Worm (Caenorhabditis elegans) whole organism, late embryonic: ENCODE results near the gene F47G3.4.

Source experiments
- ama-1 ChIP-seq: fragments of 150-350 bp; optimal IDR thresholded peaks from 2 replicates; lab custom pipeline; 2014
- ceh-9 ChIP-seq: sonication (generic microtip); optimal IDR thresholded peaks from 2 replicates; lab custom pipeline; 2016; ENCODE audit warnings: mild to moderate bottlenecking, missing genetic modification characterization, inconsistent platforms, missing compliant biosample characterization
- elt-2 ChIP-seq: sonication (generic microtip); optimal IDR thresholded peaks from 2 replicates; lab custom pipeline; 2016; ENCODE audit warnings: missing genetic modification reagents, missing genetic modification characterization, missing compliant biosample characterization
- gmeb-2 ChIP-seq: sonication (generic microtip); optimal IDR thresholded peaks from 2 replicates; lab custom pipeline; 2016; ENCODE audit warnings: missing genetic modification characterization, inconsistent platforms, missing compliant biosample characterization
- hlh-30 ChIP-seq: sonication (generic microtip); optimal IDR thresholded peaks from 2 replicates; lab custom pipeline; 2017; ENCODE audit warnings: antibody characterized with exemption, missing genetic modification characterization, missing compliant biosample characterization; ENCODE audit not compliant: insufficient read depth
- hlh-6 ChIP-seq: sonication (generic microtip); optimal IDR thresholded peaks from 2 replicates; lab custom pipeline; 2016; ENCODE audit warnings: missing genotype, missing genetic modification characterization, missing compliant biosample characterization
- lin-11 ChIP-seq: fragments of 200-800 bp; sonication (Bioruptor generic); optimal IDR thresholded peaks from 2 replicates; lab custom pipeline; 2018; ENCODE audit warnings: mild to moderate bottlenecking, missing genetic modification characterization, missing compliant biosample characterization
- nhr-11 ChIP-seq: fragments of 150-350 bp; optimal IDR thresholded peaks from 2 replicates; lab custom pipeline; 2014; ENCODE audit warnings: missing biosample characterization, missing genetic modification characterization
- pag-3 ChIP-seq: sonication (generic microtip); optimal IDR thresholded peaks from 2 replicates; lab custom pipeline; 2016; ENCODE audit warnings: missing compliant biosample characterization, missing genetic modification characterization, borderline replicate concordance
- pha-4 ChIP-seq: fragments of 150-350 bp; optimal IDR thresholded peaks from 2 replicates; lab custom pipeline; 2018; ENCODE audit warnings: missing biosample characterization, missing genetic modification reagents, missing genetic modification characterization
- pqm-1 ChIP-seq: sonication (generic microtip); optimal IDR thresholded peaks from 2 replicates; lab custom pipeline; 2016; ENCODE audit warnings: missing genetic modification characterization, missing compliant biosample characterization
- sox-4 ChIP-seq: sonication (generic microtip); optimal IDR thresholded peaks from 2 replicates; lab custom pipeline; 2017; ENCODE audit warnings: mild to moderate bottlenecking, missing genetic modification characterization, inconsistent platforms, missing compliant biosample characterization

ce11 chrX:2394983-2395382, 13.6 kb downstream of the F47G3.4 start, which contains the start of gene C43H6.6:
- TF ChIP-seq pag-3 (tag; lab: Kevin White, UChicago): no peak
- no peak for TF ChIP-seq ceh-9
- TF ChIP-seq gmeb-2: no peak
- TF ChIP-seq pqm-1 (tag; lab: Kevin White, UChicago): no peak
- no peak for TF ChIP-seq sox-4 (tag; lab: Kevin White, UChicago)
- no peak for TF ChIP-seq lin-11 (tag; lab: Kevin White, UChicago)
- TF ChIP-seq elt-2: no peak
- TF ChIP-seq nhr-11 (tag; lab: Kevin White, UChicago): no peak
- TF ChIP-seq ama-1 (lab: Kevin White, UChicago): no peak
- TF ChIP-seq hlh-30 (tag; lab: Kevin White, UChicago): no peak
- no peak for TF ChIP-seq pha-4 (tag; lab: Kevin White, UChicago)
- TF ChIP-seq hlh-6: no peak
